Worm (Caenorhabditis elegans): ENCODE results near the gene F57F4.2.

F57F4.2 gene

DNA sequence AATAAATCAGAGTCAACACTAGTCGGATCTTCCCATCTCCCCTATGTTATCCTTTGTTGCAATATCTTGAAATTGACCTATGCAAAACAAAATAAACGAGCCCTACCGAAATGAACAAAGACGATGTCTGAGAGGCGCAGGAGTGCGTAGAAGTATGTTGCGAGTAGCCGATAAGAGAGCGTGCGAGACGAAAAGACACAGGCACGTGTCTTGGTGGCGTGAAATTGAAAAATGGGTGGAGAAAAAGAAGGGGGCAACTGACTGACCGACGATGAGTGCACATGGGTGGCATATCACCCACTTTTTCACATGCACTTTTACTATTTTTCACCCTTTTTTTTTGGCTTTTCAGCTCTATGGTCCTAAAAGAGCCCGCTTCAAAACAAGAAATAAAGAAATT is 41.4 kb downstream of the F57F4.2 start:
- TF ChIP-seq rbr-2 (tag; optimal IDR thresholded peaks at IDR 0.05), result no peak
- TF ChIP-seq lin-38 (GFP tag; IDR thresholded peaks at IDR 0.05), result no peak
- TF ChIP-seq mdl-1 (tag; optimal IDR thresholded peaks at IDR 0.05), result peak; percentile 12 to 87
- TF ChIP-seq mxl-3 (GFP tag; optimal IDR thresholded peaks at IDR 0.05), result peak; percentile 64
- TF ChIP-seq ctbp-1 (GFP tag; IDR thresholded peaks at IDR 0.05), result 0 out of 2 replicates have a peak, but pooled peaks have one; percentile 45
- TF ChIP-seq hif-1 (tag; optimal IDR thresholded peaks at IDR 0.05), result peak in 1 of 2 experiments; percentile 14
- TF ChIP-seq ama-1 (optimal IDR thresholded peaks at IDR 0.05), result no peak
- 0 out of 2 replicates have a peak, but pooled peaks have one; percentile 27 for TF ChIP-seq lim-7 (GFP tag; IDR thresholded peaks at IDR 0.05)
- no peak for TF ChIP-seq daf-12 (tag; optimal IDR thresholded peaks at IDR 0.05)
- no peak for TF ChIP-seq lin-13 (GFP tag; optimal IDR thresholded peaks at IDR 0.05)
- TF ChIP-seq ceh-20 (GFP tag; IDR thresholded peaks at IDR 0.05), result peak; percentile 25; the same call in 1 of the 2 replicates
- TF ChIP-seq hlh-11 (tag; optimal IDR thresholded peaks at IDR 0.05), result peak; percentile 24
- TF ChIP-seq nhr-28 (tag; optimal IDR thresholded peaks at IDR 0.05), result peak; percentile 35
- no peak for TF ChIP-seq F49E8.2 (tag; optimal IDR thresholded peaks at IDR 0.05; ENCODE audit: borderline replicate concordance)
- peak; percentile 46 for TF ChIP-seq mep-1 (tag; optimal IDR thresholded peaks at IDR 0.05)
- TF ChIP-seq dmd-6 (GFP tag; IDR thresholded peaks at IDR 0.05), result 0 out of 2 replicates have a peak, but pooled peaks have one; percentile 12
- no peak for TF ChIP-seq nhr-111 (GFP tag; optimal IDR thresholded peaks at IDR 0.05)
- peak; percentile 90 for TF ChIP-seq aha-1 (tag)
- TF ChIP-seq unc-62 (GFP tag; optimal IDR thresholded peaks at IDR 0.05 in 1 of 2), result peak in 1 of 2 experiments; percentile 97
- no peak for TF ChIP-seq unc-62 (tag; optimal IDR thresholded peaks at IDR 0.05)
- no peak for TF ChIP-seq dmd-9 (GFP tag; IDR thresholded peaks at IDR 0.05)
- TF ChIP-seq gei-8 (GFP tag; optimal IDR thresholded peaks at IDR 0.05), result no peak
- TF ChIP-seq hlh-30 (tag; optimal IDR thresholded peaks at IDR 0.05; ENCODE audit: insufficient read depth), result peak; percentile 94
- no peak for TF ChIP-seq nhr-41 (GFP tag; IDR thresholded peaks at IDR 0.05)
- no peak for TF ChIP-seq ceh-62 (tag; optimal IDR thresholded peaks at IDR 0.05)
- TF ChIP-seq jun-1 (tag; optimal IDR thresholded peaks at IDR 0.05), result no peak

DNA sequence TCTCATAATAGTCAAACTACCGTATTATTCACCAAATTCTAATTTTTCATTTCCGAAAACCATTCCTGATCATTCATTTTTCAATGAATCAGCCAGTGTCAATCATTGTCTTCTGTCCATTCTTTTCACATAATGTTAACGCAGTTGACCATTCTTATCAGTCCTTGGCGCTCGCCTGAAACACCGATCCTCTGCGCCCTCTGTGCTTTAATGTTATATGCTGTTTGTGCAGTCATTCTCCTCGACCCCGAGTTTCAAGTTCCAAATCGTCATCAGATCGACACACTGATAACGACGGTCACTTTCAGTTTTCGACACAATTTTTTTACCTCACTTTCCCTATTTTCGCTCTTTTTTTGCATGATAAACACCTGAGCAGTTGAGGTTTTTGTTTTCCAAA is 42.6 kb downstream of the F57F4.2 start:
- no peak for TF ChIP-seq cey-2 (tag; optimal IDR thresholded peaks at IDR 0.05; ENCODE audit: borderline replicate concordance, insufficient read depth)
- 0 out of 2 replicates have a peak, but pooled peaks have one; percentile 47 for TF ChIP-seq lin-1 (GFP tag; IDR thresholded peaks at IDR 0.05)
- peak; percentile 78 for TF ChIP-seq nhr-41 (GFP tag; IDR thresholded peaks at IDR 0.05)
- TF ChIP-seq lsy-2 (tag; optimal IDR thresholded peaks at IDR 0.05), result no peak
- no peak for TF ChIP-seq lin-15B (tag; optimal IDR thresholded peaks at IDR 0.05)
- 0 out of 2 replicates have a peak, but pooled peaks have one; percentile 40 for TF ChIP-seq php-3 (GFP tag; IDR thresholded peaks at IDR 0.05)
- TF ChIP-seq set-16 (GFP tag; IDR thresholded peaks at IDR 0.05), result no peak
- TF ChIP-seq unc-39 (tag; optimal IDR thresholded peaks at IDR 0.05), result no peak
- TF ChIP-seq daf-16 (GFP tag; optimal IDR thresholded peaks at IDR 0.05), result no peak
- peak; percentile 54 for TF ChIP-seq daf-16 (tag; optimal IDR thresholded peaks at IDR 0.05)
- TF ChIP-seq zip-11 (GFP tag; IDR thresholded peaks at IDR 0.05), result no peak
- no peak for TF ChIP-seq Y75B8A.6 (GFP tag; IDR thresholded peaks at IDR 0.05)
- no peak for TF ChIP-seq hif-1 (tag; optimal IDR thresholded peaks at IDR 0.05)
- TF ChIP-seq spr-1 (tag; optimal IDR thresholded peaks at IDR 0.05), result no peak
- no peak for TF ChIP-seq ZK546.5 (tag; optimal IDR thresholded peaks at IDR 0.05)
- TF ChIP-seq lir-3 (tag; optimal IDR thresholded peaks at IDR 0.05), result no peak
- no peak for TF ChIP-seq T26A8.4 (GFP tag; IDR thresholded peaks at IDR 0.05)
- TF ChIP-seq dmd-6 (GFP tag; IDR thresholded peaks at IDR 0.05), result peak; percentile 94
- no peak for TF ChIP-seq vab-7 (GFP tag; IDR thresholded peaks at IDR 0.05)
- no peak for TF ChIP-seq zag-1 (tag; optimal IDR thresholded peaks at IDR 0.05)
- TF ChIP-seq ztf-11 (tag; optimal IDR thresholded peaks at IDR 0.05), result no peak
- TF ChIP-seq pqm-1 (tag; optimal IDR thresholded peaks at IDR 0.05), result peak; percentile 96
- TF ChIP-seq lin-29 (GFP tag; IDR thresholded peaks at IDR 0.05), result no peak
- TF ChIP-seq Y105C5A.15 (GFP tag; IDR thresholded peaks at IDR 0.05), result no peak
- TF ChIP-seq tra-1 (GFP tag; IDR thresholded peaks at IDR 0.05), result no peak
- TF ChIP-seq dmd-8 (GFP tag; IDR thresholded peaks at IDR 0.05), result no peak
- TF ChIP-seq lim-7 (GFP tag; IDR thresholded peaks at IDR 0.05), result no peak
- TF ChIP-seq mep-1 (tag; optimal IDR thresholded peaks at IDR 0.05), result no peak
- no peak for TF ChIP-seq daf-8 (GFP tag; IDR thresholded peaks at IDR 0.05)
- no peak for TF ChIP-seq nhr-10 (tag; optimal IDR thresholded peaks at IDR 0.05)
- TF ChIP-seq sdz-12 (GFP tag; optimal IDR thresholded peaks at IDR 0.05), result no peak

Measured in whole organism, L4 larva.